Fruit fly (Drosophila melanogaster) whole organism, embryonic: ENCODE results near the gene eIF4E5.

Experiments used
- Ada2b ChIP-seq: fragments of 200-800 bp; sonication (Bioruptor generic); IDR thresholded peaks from 2 replicates; pipeline ENCODE4 v1.3.6; 2022; ENCODE audit warnings: missing biosample characterization, missing genetic modification characterization
- Atf6 ChIP-seq: fragments of 200-800 bp; sonication (Bioruptor generic); IDR thresholded peaks from 2 replicates; pipeline ENCODE4 v1.3.6; 2022; ENCODE audit warnings: missing biosample characterization, missing genetic modification characterization
- B-H2 ChIP-seq: fragments of 200-800 bp; sonication (Bioruptor generic); optimal IDR thresholded peaks from 2 replicates; lab custom pipeline; 2018; ENCODE audit warnings: missing biosample characterization, mild to moderate bottlenecking, missing genetic modification characterization
- Bdp1 ChIP-seq: fragments of 200-800 bp; sonication (Bioruptor generic); optimal IDR thresholded peaks from 3 replicates; lab custom pipeline; 2016; ENCODE audit warnings: missing biosample characterization, missing genetic modification characterization
- Blimp-1 ChIP-seq: fragments of 200-800 bp; sonication (Bioruptor generic); optimal IDR thresholded peaks from 3 replicates; lab custom pipeline; 2018; ENCODE audit warnings: missing biosample characterization, missing genetic modification characterization, mild to moderate bottlenecking, moderate library complexity, missing genetic modification reagents
- CG10366 ChIP-seq: fragments of 200-800 bp; sonication (Bioruptor generic); IDR thresholded peaks from 2 replicates; pipeline ENCODE4 v1.3.6; 2022; ENCODE audit warnings: missing biosample characterization, missing genetic modification characterization
- CG13424 ChIP-seq: fragments of 200-800 bp; sonication (Bioruptor generic); optimal IDR thresholded peaks from 2 replicates; lab custom pipeline; 2019; ENCODE audit warnings: missing biosample characterization, mild to moderate bottlenecking, missing genetic modification characterization, moderate library complexity
- CG14014 ChIP-seq: fragments of 200-800 bp; sonication (Bioruptor generic); IDR thresholded peaks from 2 replicates; pipeline ENCODE4 v1.3.6; 2022; ENCODE audit warnings: missing biosample characterization, missing genetic modification characterization
- CG14710 ChIP-seq: fragments of 200-800 bp; sonication (Bioruptor generic); optimal IDR thresholded peaks from 3 replicates; lab custom pipeline; 2019; ENCODE audit warnings: missing biosample characterization, mild to moderate bottlenecking, missing genetic modification characterization, moderate library complexity
- CG15696 ChIP-seq: fragments of 200-800 bp; sonication (Bioruptor generic); optimal IDR thresholded peaks from 2 replicates; lab custom pipeline; 2019; ENCODE audit warnings: missing biosample characterization, mild to moderate bottlenecking, missing genetic modification characterization, moderate library complexity
- CG16779 ChIP-seq: fragments of 200-800 bp; sonication (Bioruptor generic); IDR thresholded peaks from 2 replicates; pipeline ENCODE4 v1.3.6; 2022; ENCODE audit warnings: missing biosample characterization, missing genetic modification characterization
- CG17361 ChIP-seq: fragments of 200-800 bp; sonication (Bioruptor generic); IDR thresholded peaks from 3 replicates; pipeline ENCODE4 v1.3.6; 2022; ENCODE audit warnings: missing biosample characterization, missing genetic modification characterization
- CG17568 ChIP-seq: fragments of 200-800 bp; sonication (Bioruptor generic); optimal IDR thresholded peaks from 2 replicates; lab custom pipeline; 2018; ENCODE audit warnings: missing biosample characterization, mild to moderate bottlenecking, missing genetic modification characterization, moderate library complexity
- CG17612 ChIP-seq: fragments of 200-800 bp; sonication (Bioruptor generic); IDR thresholded peaks from 2 replicates; pipeline ENCODE4 v1.3.6; 2022; ENCODE audit warnings: missing biosample characterization, missing genetic modification characterization
- CG18262 ChIP-seq: fragments of 200-800 bp; optimal IDR thresholded peaks from 3 replicates; lab custom pipeline; 2019; ENCODE audit warnings: missing biosample characterization, mild to moderate bottlenecking, missing genetic modification characterization, moderate library complexity
- CG2120 ChIP-seq: fragments of 200-800 bp; sonication (Bioruptor generic); optimal IDR thresholded peaks from 3 replicates; lab custom pipeline; 2016; ENCODE audit warnings: missing biosample characterization, missing genetic modification characterization
- CG2199 ChIP-seq: fragments of 200-800 bp; sonication (Bioruptor generic); IDR thresholded peaks from 3 replicates; pipeline ENCODE4 v1.3.6; 2022; ENCODE audit warnings: missing biosample characterization, missing genetic modification characterization
- CG2712 ChIP-seq: fragments of 200-800 bp; optimal IDR thresholded peaks from 3 replicates; lab custom pipeline; 2019; ENCODE audit warnings: missing biosample characterization, mild to moderate bottlenecking, missing genetic modification characterization, moderate library complexity
- CG3065 ChIP-seq: fragments of 200-800 bp; sonication (Bioruptor generic); optimal IDR thresholded peaks from 2 replicates; lab custom pipeline; 2016; ENCODE audit warnings: missing biosample characterization, missing genetic modification characterization
- CG3281 ChIP-seq: fragments of 200-800 bp; sonication (Bioruptor generic); optimal IDR thresholded peaks from 3 replicates; lab custom pipeline; 2017; ENCODE audit warnings: missing biosample characterization, mild to moderate bottlenecking, missing genetic modification characterization
- CG4707 ChIP-seq: fragments of 200-800 bp; sonication (Bioruptor generic); optimal IDR thresholded peaks from 2 replicates; lab custom pipeline; 2018; ENCODE audit warnings: missing biosample characterization, mild to moderate bottlenecking, missing genetic modification characterization, moderate library complexity
- CG6175 ChIP-seq: fragments of 200-800 bp; sonication (Bioruptor generic); IDR thresholded peaks from 3 replicates; pipeline ENCODE4 v1.3.6; 2022; ENCODE audit warnings: missing biosample characterization, missing genetic modification characterization
- CG8281 ChIP-seq: fragments of 200-800 bp; sonication (Bioruptor generic); optimal IDR thresholded peaks from 2 replicates; lab custom pipeline; 2018; ENCODE audit warnings: missing biosample characterization, mild to moderate bottlenecking, missing genetic modification characterization, moderate library complexity
- HLH3B ChIP-seq: fragments of 200-800 bp; sonication (Bioruptor generic); IDR thresholded peaks from 2 replicates; pipeline ENCODE4 v1.3.6; 2022; ENCODE audit warnings: missing biosample characterization, missing genetic modification characterization
- Hand ChIP-seq: fragments of 200-800 bp; sonication (Bioruptor generic); optimal IDR thresholded peaks from 2 replicates; lab custom pipeline; 2017; ENCODE audit warnings: mild to moderate bottlenecking, missing biosample characterization, missing genetic modification reagents, missing genetic modification characterization
- HmgD ChIP-seq: fragments of 200-800 bp; sonication (Bioruptor generic); optimal IDR thresholded peaks from 3 replicates; lab custom pipeline; 2016; ENCODE audit warnings: missing biosample characterization, missing genetic modification characterization
- HmgZ ChIP-seq: fragments of 200-800 bp; sonication (Bioruptor generic); optimal IDR thresholded peaks from 2 replicates; lab custom pipeline; 2018; ENCODE audit warnings: missing biosample characterization, mild to moderate bottlenecking, missing genetic modification characterization
- Hr3 ChIP-seq: fragments of 200-800 bp; sonication (Bioruptor generic); optimal IDR thresholded peaks from 3 replicates; lab custom pipeline; 2016; ENCODE audit warnings: missing biosample characterization, missing genetic modification characterization
- NFAT ChIP-seq: fragments of 200-800 bp; sonication (Bioruptor generic); IDR thresholded peaks from 2 replicates; pipeline ENCODE4 v1.3.6; 2022; ENCODE audit warnings: missing biosample characterization, missing genetic modification characterization
- NfI ChIP-seq: fragments of 200-800 bp; sonication (Bioruptor generic); optimal IDR thresholded peaks from 3 replicates; lab custom pipeline; 2018; ENCODE audit warnings: missing biosample characterization, mild to moderate bottlenecking, missing genetic modification characterization, moderate library complexity
- Side ChIP-seq: fragments of 200-800 bp; sonication (Bioruptor generic); optimal IDR thresholded peaks from 2 replicates; lab custom pipeline; 2016; ENCODE audit warnings: missing biosample characterization, missing genetic modification characterization
- Trl ChIP-seq, 3 experiments: fragments of >200 bp in 2 of 3; fragments of 200-800 bp in 1 of 3; sonication (Bioruptor generic) in 1 of 3; optimal IDR thresholded peaks; 2 replicates in 1 of 3; 3 replicates in 2 of 3; lab custom pipeline; 2016 to 2017; ENCODE audit warnings: missing biosample characterization in 1 of 3, missing genetic modification characterization in 1 of 3
- Xrp1 ChIP-seq: fragments of 200-800 bp; sonication (Bioruptor generic); IDR thresholded peaks from 2 replicates; pipeline ENCODE4 v1.3.6; 2022; ENCODE audit warnings: missing biosample characterization, missing genetic modification characterization
- ap ChIP-seq: fragments of 200-800 bp; sonication (Bioruptor generic); IDR thresholded peaks from 2 replicates; pipeline ENCODE4 v1.3.6; 2022; ENCODE audit warnings: missing biosample characterization, missing genetic modification characterization
- ase ChIP-seq: fragments of 200-800 bp; sonication (Bioruptor generic); IDR thresholded peaks from 3 replicates; pipeline ENCODE4 v1.3.6; 2022; ENCODE audit warnings: missing biosample characterization, missing genetic modification characterization
- ato ChIP-seq: fragments of 200-800 bp; sonication (Bioruptor generic); IDR thresholded peaks from 2 replicates; pipeline ENCODE4 v1.3.6; 2022; ENCODE audit warnings: missing biosample characterization, missing genetic modification characterization; ENCODE audit not compliant: partially characterized antibody
- cato ChIP-seq: fragments of 200-800 bp; sonication (Bioruptor generic); optimal IDR thresholded peaks from 2 replicates; lab custom pipeline; 2016; ENCODE audit warnings: missing biosample characterization, missing genetic modification characterization, borderline replicate concordance
- fd3F ChIP-seq: fragments of 200-800 bp; sonication (Bioruptor generic); optimal IDR thresholded peaks from 2 replicates; lab custom pipeline; 2018; ENCODE audit warnings: missing biosample characterization, mild to moderate bottlenecking, missing genetic modification characterization, moderate library complexity
- grn ChIP-seq: fragments of 200-800 bp; sonication (Bioruptor generic); optimal IDR thresholded peaks from 3 replicates; lab custom pipeline; 2017; ENCODE audit warnings: missing biosample characterization, missing genetic modification characterization
- inv ChIP-seq: fragments of 200-800 bp; sonication (Bioruptor generic); IDR thresholded peaks from 2 replicates; pipeline ENCODE4 v1.3.6; 2022; ENCODE audit warnings: missing biosample characterization, missing genetic modification characterization; ENCODE audit not compliant: partially characterized antibody
- lab ChIP-seq: fragments of 200-800 bp; sonication (Bioruptor generic); optimal IDR thresholded peaks from 3 replicates; lab custom pipeline; 2017; ENCODE audit warnings: missing biosample characterization, missing genetic modification characterization, mild to moderate bottlenecking, moderate library complexity, missing genetic modification reagents
- p53 ChIP-seq: fragments of 200-800 bp; sonication (Bioruptor generic); optimal IDR thresholded peaks from 2 replicates; lab custom pipeline; 2016; ENCODE audit warnings: missing biosample characterization, missing genetic modification characterization
- sd ChIP-seq: fragments of 200-800 bp; sonication (Bioruptor generic); optimal IDR thresholded peaks from 3 replicates; lab custom pipeline; 2018; ENCODE audit warnings: missing biosample characterization, mild to moderate bottlenecking, missing genetic modification characterization, moderate library complexity
- tgo ChIP-seq: fragments of 200-800 bp; sonication (Bioruptor generic); IDR thresholded peaks from 3 replicates; pipeline ENCODE4 v1.3.6; 2022; ENCODE audit warnings: missing biosample characterization, missing genetic modification characterization
- trem ChIP-seq: fragments of 200-800 bp; optimal IDR thresholded peaks from 3 replicates; lab custom pipeline; 2019; ENCODE audit warnings: missing biosample characterization, mild to moderate bottlenecking, missing genetic modification characterization, moderate library complexity
- vnd ChIP-seq: fragments of 200-800 bp; sonication (Bioruptor generic); IDR thresholded peaks from 3 replicates; pipeline ENCODE4 v1.3.6; 2022; ENCODE audit warnings: missing biosample characterization, missing genetic modification characterization; ENCODE audit not compliant: partially characterized antibody
- zen2 ChIP-seq: fragments of 200-800 bp; sonication (Bioruptor generic); IDR thresholded peaks from 3 replicates; pipeline ENCODE4 v1.3.6; 2022; ENCODE audit warnings: missing biosample characterization, missing genetic modification characterization; ENCODE audit not compliant: partially characterized antibody

eIF4E5 gene

dm6 chr3L:7850771-7851358 lies 43.8 kb upstream of the eIF4E5 start (continued):
- TF ChIP-seq Xrp1 (GFP tag; lab: Robert Waterston, UW) = peak; percentile 90
- TF ChIP-seq cato (GFP tag; lab: Kevin White, UChicago) = peak; percentile 31
- TF ChIP-seq ase (GFP tag; lab: Robert Waterston, UW) = peak; percentile 81

- TF ChIP-seq CG17568 (GFP tag; lab: Kevin White, UChicago) (no peak), Blimp-1 (GFP tag; lab: Kevin White, UChicago) (no peak), CG2199 (peak; percentile 71; the same call in 1 of the 3 replicates), CG2120 (no peak), tgo (GFP tag; lab: Robert Waterston, UW) (no peak), Hr3 (GFP tag; lab: Kevin White, UChicago) (no peak), Side (GFP tag; lab: Kevin White, UChicago) (no peak), Trl (optimal IDR thresholded peaks at IDR 0.05; lab: Kevin White, UChicago) (no peak), Trl (GFP tag; optimal IDR thresholded peaks at IDR 0.05; lab: Kevin White, UChicago) (no peak), Atf6 (GFP tag; lab: Robert Waterston, UW) (0 out of 2 replicates have a peak, but pooled peaks have one; percentile 18), HLH3B (GFP tag; lab: Robert Waterston, UW) (no peak), lab (peak; percentile 45), inv (GFP tag; lab: Robert Waterston, UW) (no peak), NfI (GFP tag; lab: Kevin White, UChicago) (no peak), p53 (GFP tag; lab: Kevin White, UChicago) (no peak), ato (no peak), zen2 (GFP tag; lab: Robert Waterston, UW) (no peak), Ada2b (GFP tag; lab: Robert Waterston, UW) (no peak), CG10366 (GFP tag; lab: Robert Waterston, UW) (no peak), CG13424 (tag; lab: Kevin White, UChicago) (no peak), Hand (GFP tag; lab: Kevin White, UChicago) (no peak), CG3065 (GFP tag; lab: Kevin White, UChicago) (no peak), CG15696 (tag; lab: Kevin White, UChicago) (no peak), CG8281 (no peak), CG3281 (GFP tag; lab: Kevin White, UChicago) (no peak), grn (peak; percentile 83), Bdp1 (GFP tag; lab: Kevin White, UChicago) (no peak), CG17361 (GFP tag; lab: Robert Waterston, UW) (no peak), CG6175 (GFP tag; lab: Robert Waterston, UW) (0 out of 3 replicates have a peak, but pooled peaks have one; percentile 8), CG17612 (GFP tag; lab: Robert Waterston, UW) (no peak), CG16779 (GFP tag; lab: Robert Waterston, UW) (no peak), CG2712 (tag; lab: Kevin White, UChicago) (no peak), CG14014 (GFP tag; lab: Robert Waterston, UW) (peak; percentile 32; the same call in 1 of the 2 replicates), NFAT (no peak), HmgD (GFP tag; lab: Kevin White, UChicago) (no peak), vnd (GFP tag; lab: Robert Waterston, UW) (no peak), B-H2 (GFP tag; lab: Kevin White, UChicago) (no peak), ap (GFP tag; lab: Robert Waterston, UW) (no peak), HmgZ (tag; lab: Kevin White, UChicago) (peak; percentile 24), CG4707 (GFP tag; lab: Kevin White, UChicago) (no peak), fd3F (GFP tag; lab: Kevin White, UChicago) (no peak), sd (peak; percentile 88), CG18262 (tag; lab: Kevin White, UChicago) (no peak), trem (no peak), CG14710 (tag; lab: Kevin White, UChicago) (no peak)
These were observed 42.3 kb upstream of the eIF4E5 start for dm6 chr3L:7852252-7852885.
